Worm (Caenorhabditis elegans): ENCODE data around the gene nsph-4.3.

nsph-4.3 gene

DNA sequence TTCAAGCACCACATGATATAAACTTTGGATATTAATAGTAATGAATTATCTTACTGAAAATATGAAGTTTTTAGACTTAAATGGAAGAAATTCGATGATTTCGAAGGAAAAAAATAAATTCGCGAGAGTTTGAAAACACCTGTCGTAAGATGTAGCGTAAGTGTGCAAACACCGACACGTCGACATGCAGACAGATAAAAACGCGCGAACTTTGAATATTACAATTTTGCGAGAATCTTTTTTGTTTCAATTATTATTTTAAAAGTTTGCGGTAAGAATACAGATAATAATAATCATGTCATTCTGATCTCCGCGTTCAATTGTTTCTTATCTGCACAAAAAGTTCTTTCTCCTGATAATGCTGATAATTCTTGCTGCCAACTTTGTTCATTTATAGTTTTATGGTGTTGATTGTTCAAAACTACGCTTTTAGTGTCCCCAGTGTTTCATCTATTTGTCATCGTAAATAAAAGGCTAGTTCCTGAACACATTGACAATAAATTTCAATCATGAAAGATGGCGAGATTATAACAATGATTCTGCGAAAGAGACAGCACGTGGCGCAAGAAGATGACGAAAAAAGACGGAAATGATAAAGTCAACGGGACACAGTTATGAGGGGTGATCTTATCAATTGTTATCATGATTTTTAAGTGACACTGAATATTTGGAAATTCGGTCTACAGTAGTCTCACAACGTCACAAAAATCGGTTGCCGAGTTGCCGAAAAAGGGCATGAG lies 35.0 kb upstream of the nsph-4.3 start:
- TF ChIP-seq nhr-10 (tag; optimal IDR thresholded peaks at IDR 0.05) (no peak), mbf-1 (tag; optimal IDR thresholded peaks at IDR 0.05) (no peak), lsy-2 (tag; optimal IDR thresholded peaks at IDR 0.05) (peak in 1 of 2 experiments; percentile 53), dmd-4 (tag; optimal IDR thresholded peaks at IDR 0.05) (no peak), nhr-23 (tag; optimal IDR thresholded peaks at IDR 0.05) (no peak), fos-1 (tag; optimal IDR thresholded peaks at IDR 0.05) (peak; percentile 95), peb-1 (tag; optimal IDR thresholded peaks at IDR 0.05) (no peak), R02D3.7 (tag; optimal IDR thresholded peaks at IDR 0.05) (no peak), nhr-25 (tag; optimal IDR thresholded peaks at IDR 0.05) (peak; percentile 32), skn-1 (tag; optimal IDR thresholded peaks at IDR 0.05) (peak; percentile 79), gmeb-1 (tag; optimal IDR thresholded peaks at IDR 0.05) (peak; percentile 59), nhr-21 (tag; optimal IDR thresholded peaks at IDR 0.05) (peak; percentile 80), nhr-129 (tag; optimal IDR thresholded peaks at IDR 0.05) (peak; percentile 57), sma-9 (GFP tag; optimal IDR thresholded peaks at IDR 0.05) (peak; percentile 93), sma-9 (tag; optimal IDR thresholded peaks at IDR 0.05) (no peak), mdl-1 (tag; optimal IDR thresholded peaks at IDR 0.05) (peak; percentile 13 to 56), crh-2 (tag; optimal IDR thresholded peaks at IDR 0.05) (peak; percentile 90), snpc-4 (tag; optimal IDR thresholded peaks at IDR 0.05) (no peak), blmp-1 (tag; optimal IDR thresholded peaks at IDR 0.05; ENCODE audit: insufficient read depth) (no peak), ceh-16 (tag; optimal IDR thresholded peaks at IDR 0.05) (no peak), F13H6.1 (tag; optimal IDR thresholded peaks at IDR 0.05) (peak; percentile 32), mab-5 (tag; optimal IDR thresholded peaks at IDR 0.05) (no peak), zag-1 (tag; optimal IDR thresholded peaks at IDR 0.05) (no peak), unc-62 (GFP tag; optimal IDR thresholded peaks at IDR 0.05) (no peak), ZK546.5 (tag; optimal IDR thresholded peaks at IDR 0.05) (no peak), ztf-4 (tag; optimal IDR thresholded peaks at IDR 0.05) (no peak), ama-1 (optimal IDR thresholded peaks at IDR 0.05) (no peak), ztf-11 (tag; optimal IDR thresholded peaks at IDR 0.05) (no peak), sma-3 (GFP tag; optimal IDR thresholded peaks at IDR 0.05) (peak; percentile 85), aly-2 (tag; optimal IDR thresholded peaks at IDR 0.05) (no peak), nhr-12 (tag; optimal IDR thresholded peaks at IDR 0.05) (no peak), unc-55 (GFP tag; optimal IDR thresholded peaks at IDR 0.05) (no peak), Y55F3AM.14 (GFP tag; optimal IDR thresholded peaks at IDR 0.05) (no peak), nhr-77 (tag; optimal IDR thresholded peaks at IDR 0.05) (no peak), alr-1 (tag; optimal IDR thresholded peaks at IDR 0.05) (no peak), nhr-237 (tag; optimal IDR thresholded peaks at IDR 0.05) (no peak), sem-4 (tag; optimal IDR thresholded peaks at IDR 0.05) (no peak), egl-27 (tag; optimal IDR thresholded peaks at IDR 0.05) (peak; percentile 59)

DNA sequence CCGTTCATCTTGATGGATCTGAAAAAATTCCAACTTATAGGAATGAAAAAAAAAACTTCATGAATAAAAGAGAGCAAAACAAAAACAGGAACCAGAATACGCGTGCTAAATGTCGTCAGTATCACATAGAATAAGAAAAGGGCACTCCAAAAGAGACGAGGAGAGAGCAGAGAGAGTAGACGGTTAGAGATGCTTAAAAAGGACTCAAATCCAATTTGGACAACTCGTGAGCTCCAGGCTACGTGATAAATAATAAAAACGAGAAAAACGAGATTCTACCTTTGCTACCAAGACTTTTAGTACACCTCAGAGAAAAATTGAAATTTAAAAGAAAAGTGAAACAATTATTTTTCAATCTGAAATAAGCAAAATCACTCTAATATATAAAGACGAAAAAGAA lies 34.0 kb upstream of the nsph-4.3 start, which contains the start of gene upp-1:
upp-1 (minus strand) TSS at position 18 of the 400 bp plus-strand sequence.
- TF ChIP-seq unc-55 (GFP tag; optimal IDR thresholded peaks at IDR 0.05) (peak; percentile 26), blmp-1 (tag; optimal IDR thresholded peaks at IDR 0.05; ENCODE audit: insufficient read depth) (no peak), nhr-23 (tag; optimal IDR thresholded peaks at IDR 0.05) (no peak), elt-3 (tag; optimal IDR thresholded peaks at IDR 0.05) (no peak), skn-1 (tag; optimal IDR thresholded peaks at IDR 0.05) (no peak), elt-1 (tag; optimal IDR thresholded peaks at IDR 0.05) (no peak), sem-4 (tag; optimal IDR thresholded peaks at IDR 0.05) (peak; percentile 31), lsy-2 (tag; optimal IDR thresholded peaks at IDR 0.05) (peak in 1 of 2 experiments; percentile 67), sma-3 (GFP tag; optimal IDR thresholded peaks at IDR 0.05) (no peak), crh-2 (tag; optimal IDR thresholded peaks at IDR 0.05) (peak; percentile 8), nhr-129 (tag; optimal IDR thresholded peaks at IDR 0.05) (peak; percentile 39), sma-9 (GFP tag; optimal IDR thresholded peaks at IDR 0.05) (no peak), sma-9 (tag; optimal IDR thresholded peaks at IDR 0.05) (no peak), C34F6.9 (tag; optimal IDR thresholded peaks at IDR 0.05) (peak; percentile 78), lin-11 (tag; optimal IDR thresholded peaks at IDR 0.05) (no peak), nhr-21 (tag; optimal IDR thresholded peaks at IDR 0.05) (no peak), fos-1 (tag; optimal IDR thresholded peaks at IDR 0.05) (no peak), F13H6.1 (tag; optimal IDR thresholded peaks at IDR 0.05) (no peak), lin-13 (GFP tag; optimal IDR thresholded peaks at IDR 0.05) (no peak)
